Fruit fly (Drosophila melanogaster): Measurements from ENCODE around the gene Sfp78E.
A peak's percentile ranks its signal among the peaks of the same experiment; 100 is the strongest.

DNA sequence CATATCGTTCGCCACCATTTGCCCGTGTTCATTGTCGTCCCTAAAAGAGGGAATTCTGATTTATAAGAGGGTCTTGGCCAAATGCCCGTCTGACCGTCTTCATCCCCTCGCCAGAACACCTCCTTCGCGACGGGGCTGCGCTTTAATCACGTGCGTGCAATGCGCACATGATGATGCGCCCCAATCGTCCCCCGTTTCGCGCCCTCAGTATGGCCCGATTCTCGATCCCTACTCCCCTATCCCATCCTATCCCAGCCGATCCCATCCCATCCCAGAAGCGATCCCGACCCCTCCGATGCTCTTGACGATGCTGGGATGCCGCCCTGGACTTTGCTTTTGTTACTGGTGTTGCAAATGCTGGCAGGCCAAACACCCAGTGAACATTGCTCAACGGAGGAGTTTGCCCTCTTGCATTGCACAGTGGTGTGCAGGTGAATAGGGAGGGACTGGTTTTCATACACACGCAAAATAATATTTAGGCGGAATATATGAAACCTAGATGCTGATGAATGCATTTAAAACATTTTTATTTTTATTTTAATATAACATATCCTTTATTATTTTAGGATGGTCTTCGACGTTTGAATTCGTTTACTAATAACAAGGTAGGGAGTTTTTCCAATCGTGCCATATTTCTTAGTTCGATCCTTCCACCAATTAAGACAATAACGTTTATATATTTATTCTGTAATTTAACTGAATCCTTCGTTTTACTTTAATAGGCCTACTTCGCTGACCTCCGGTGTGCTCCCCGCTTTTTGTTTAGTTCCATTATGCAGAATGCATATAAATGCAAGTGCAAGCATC, 26.1 kb upstream of the Sfp78E start:
- TF ChIP-seq pan (optimal IDR thresholded peaks at IDR 0.05) (no peak), Dif (GFP tag; optimal IDR thresholded peaks at IDR 0.05; ENCODE audit: partially characterized antibody) (peak; percentile 57), br (GFP tag; optimal IDR thresholded peaks at IDR 0.05) (peak; percentile 30), tai (GFP tag; optimal IDR thresholded peaks at IDR 0.05) (no peak), dmrt93B (GFP tag; optimal IDR thresholded peaks at IDR 0.05) (peak; percentile 83), N (GFP tag; optimal IDR thresholded peaks at IDR 0.05) (no peak), usp (GFP tag; optimal IDR thresholded peaks at IDR 0.05) (no peak), h (GFP tag; optimal IDR thresholded peaks at IDR 0.05) (peak; percentile 74), lola (GFP tag; optimal IDR thresholded peaks at IDR 0.05) (no peak), Abd-B (GFP tag; optimal IDR thresholded peaks at IDR 0.05) (no peak), CG32264 (GFP tag; optimal IDR thresholded peaks at IDR 0.05) (no peak), sage (GFP tag; optimal IDR thresholded peaks at IDR 0.05) (peak; percentile 50)

Measured in whole organism, wandering third instar larva.